Fruit fly (Drosophila melanogaster) Kc167 (cell line): ENCODE measurements around the gene erm.

Source experiments
- Myc ChIP-seq: fragments of >200 bp; optimal IDR thresholded peaks from 2 replicates; lab custom pipeline; 2017; ENCODE audit warnings: missing external identifiers
- Sin3A ChIP-seq: fragments of >200 bp; optimal IDR thresholded peaks from 2 replicates; lab custom pipeline; 2018; ENCODE audit warnings: missing external identifiers
- h ChIP-seq: fragments of >200 bp; optimal IDR thresholded peaks from 3 replicates; lab custom pipeline; 2018; ENCODE audit warnings: missing external identifiers
- insv ChIP-seq: fragments of >200 bp; optimal IDR thresholded peaks from 3 replicates; lab custom pipeline; 2018; ENCODE audit warnings: missing external identifiers
- psq ChIP-seq: fragments of >200 bp; optimal IDR thresholded peaks from 2 replicates; lab custom pipeline; 2017; ENCODE audit warnings: missing external identifiers
- ttk ChIP-seq: sonication (Bioruptor generic); optimal IDR thresholded peaks from 2 replicates; lab custom pipeline; 2017; ENCODE audit warnings: missing external identifiers

The erm gene

dm6 chr2L:1989278-1989918 is 19.2 kb upstream of the erm start:
- TF ChIP-seq ttk (lab: Kevin White, UChicago) (no peak), Sin3A (lab: Kevin White, UChicago) (no peak), h (lab: Kevin White, UChicago) (no peak), Myc (lab: Kevin White, UChicago) (no peak)

DNA sequence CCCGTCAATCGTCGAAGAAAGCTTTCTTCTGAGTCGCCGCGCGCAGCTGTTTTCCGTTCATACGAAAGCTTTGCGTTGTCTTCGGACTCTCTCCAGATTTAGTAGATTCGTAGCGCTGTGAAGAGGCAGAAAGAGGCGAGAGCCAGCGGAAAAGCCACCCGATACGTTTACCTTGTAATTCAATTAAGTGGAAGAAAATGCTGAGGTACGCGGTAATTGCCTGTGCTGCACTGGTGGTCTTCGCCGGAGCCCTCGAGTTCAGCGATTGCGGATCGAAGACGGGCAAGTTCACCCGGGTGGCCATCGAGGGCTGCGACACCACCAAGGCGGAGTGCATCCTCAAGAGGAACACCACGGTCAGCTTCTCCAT is 18.0 kb upstream of the erm start, which contains the start of gene Npc2a:
Npc2a (plus strand) TSS at position 99 of the 370 bp plus-strand sequence.
- TF ChIP-seq h (lab: Kevin White, UChicago) (no peak), psq (lab: Kevin White, UChicago) (no peak)

dm6 chr2L:1987434-1988191 is 17.5 kb upstream of the erm start, which contains the start of gene Got2:
TSS of gene Got2 (minus strand) at chr2L:1987758.
- no peak for TF ChIP-seq ttk (lab: Kevin White, UChicago)
- TF ChIP-seq Myc (lab: Kevin White, UChicago): no peak
- TF ChIP-seq psq (lab: Kevin White, UChicago): no peak
- TF ChIP-seq h (lab: Kevin White, UChicago): no peak
- TF ChIP-seq Sin3A (lab: Kevin White, UChicago): no peak
- no peak for TF ChIP-seq insv (lab: Kevin White, UChicago)

DNA sequence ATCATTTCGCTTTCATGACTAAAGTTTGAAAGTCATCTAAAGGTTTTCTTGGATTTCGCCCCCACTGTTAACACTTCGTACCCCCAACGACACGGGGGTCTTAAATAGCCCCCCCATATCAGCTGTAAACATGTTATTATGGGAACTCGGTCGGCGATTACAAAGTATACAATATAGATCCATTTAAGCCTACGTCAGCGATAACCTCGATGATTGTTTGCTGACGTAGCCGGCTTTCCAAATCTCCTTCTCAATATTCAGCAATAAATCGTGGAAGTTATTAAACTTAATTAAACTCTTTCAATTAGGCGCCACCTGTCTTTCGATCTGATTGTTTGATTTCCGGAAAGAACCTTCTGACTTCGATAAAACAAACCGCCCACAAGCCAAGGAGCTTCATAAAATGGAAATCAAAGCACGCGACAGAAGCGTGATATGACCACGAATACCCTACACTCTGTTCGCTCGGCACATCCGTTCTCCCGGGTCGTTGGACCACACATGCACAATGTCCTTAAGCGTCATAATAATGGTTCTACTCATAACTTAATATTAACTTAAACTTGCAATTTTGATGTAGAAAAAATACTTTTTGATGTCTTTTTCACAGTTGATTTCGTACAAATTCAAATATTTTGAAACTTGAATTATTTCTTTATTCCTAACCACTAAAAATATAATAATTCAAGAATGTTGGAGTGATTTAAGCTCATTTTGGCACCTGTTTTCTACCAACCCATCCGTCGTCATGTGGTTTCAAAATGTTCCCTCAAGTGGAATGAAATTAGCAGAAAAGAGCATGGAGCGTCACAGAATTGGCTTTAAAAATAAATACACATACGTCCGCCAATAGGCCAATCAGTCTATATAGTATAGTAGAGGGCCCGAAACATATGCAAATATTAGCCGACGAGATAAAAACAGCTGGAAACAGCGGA is 16.4 kb upstream of the erm start:
- no peak for TF ChIP-seq Sin3A (lab: Kevin White, UChicago)
- no peak for TF ChIP-seq h (lab: Kevin White, UChicago)

dm6 chr2L:1981726-1982367 is 11.7 kb upstream of the erm start, which contains the start of gene CG7289:
TSS of gene CG7289 (plus strand) at chr2L:1982217.
- no peak for TF ChIP-seq h (lab: Kevin White, UChicago)
- TF ChIP-seq psq (lab: Kevin White, UChicago): no peak
- TF ChIP-seq Myc (lab: Kevin White, UChicago): no peak
- no peak for TF ChIP-seq ttk (lab: Kevin White, UChicago)
- TF ChIP-seq Sin3A (lab: Kevin White, UChicago): no peak
- no peak for TF ChIP-seq insv (lab: Kevin White, UChicago)

DNA sequence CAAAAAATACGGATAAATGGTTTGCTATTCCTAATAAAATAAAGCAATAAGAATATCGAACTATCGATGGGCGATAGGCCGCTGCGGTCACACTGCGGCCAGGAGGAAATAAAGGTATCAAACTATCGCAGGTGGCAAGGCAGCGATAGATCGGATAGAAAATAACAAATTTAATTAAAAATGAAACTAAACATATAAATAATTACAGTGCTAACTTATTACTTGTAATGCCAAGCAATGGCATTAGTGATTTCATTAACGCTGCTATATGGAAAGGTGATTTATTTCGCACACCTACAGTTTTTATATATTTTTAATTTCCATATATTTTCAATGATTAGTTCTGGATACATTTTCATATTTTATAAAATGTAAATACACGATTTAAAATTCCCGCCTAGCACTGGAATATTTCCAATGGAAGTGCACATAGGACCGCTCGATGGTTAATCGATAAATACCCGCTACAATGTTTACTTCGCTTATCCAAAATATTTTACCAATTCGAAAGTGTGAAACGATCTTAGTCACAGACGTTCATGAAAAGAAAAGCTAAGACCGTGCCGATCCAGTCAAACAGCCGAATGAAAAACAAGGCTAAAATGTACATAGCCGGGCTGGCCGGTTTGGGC is 10.7 kb upstream of the erm start, which contains the start of the genes CG15356 and CG15362:
CG15356 (minus strand) TSS at position 48 of the 632 bp plus-strand sequence.
CG15362 (plus strand) TSS at position 469 of the 632 bp plus-strand sequence.
- TF ChIP-seq Sin3A (lab: Kevin White, UChicago) (no peak), h (lab: Kevin White, UChicago) (no peak), Myc (lab: Kevin White, UChicago) (no peak), insv (lab: Kevin White, UChicago) (no peak), ttk (lab: Kevin White, UChicago) (no peak), psq (lab: Kevin White, UChicago) (no peak)

DNA sequence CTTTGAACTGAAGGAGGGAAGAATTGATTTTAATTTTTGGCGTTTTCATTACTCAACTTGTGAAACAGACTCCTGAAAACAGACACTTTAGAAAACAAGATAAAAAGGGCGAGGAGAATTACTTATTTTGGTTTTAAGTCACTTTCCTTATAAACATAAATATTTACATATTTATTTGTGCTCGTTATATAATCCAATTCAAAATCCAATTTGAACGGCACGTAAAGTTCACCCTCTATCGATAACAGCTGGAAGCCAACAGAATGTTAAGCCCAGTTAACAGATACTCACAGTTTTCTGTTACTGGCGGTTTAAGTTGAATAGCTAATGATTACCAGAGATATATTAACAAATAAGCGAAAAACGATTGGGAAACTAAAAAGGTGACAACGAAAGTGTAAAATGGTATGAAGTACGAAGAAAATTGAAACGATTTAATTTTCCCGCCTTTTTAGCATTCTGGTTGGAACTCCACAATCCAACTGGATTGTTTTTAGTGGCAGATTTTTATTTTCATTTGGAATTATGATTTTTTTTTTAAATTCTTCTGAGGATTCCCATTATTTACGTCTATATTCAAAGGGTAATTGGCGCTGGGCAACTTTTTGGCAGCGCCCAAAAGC is 9.1 kb upstream of the erm start:
- TF ChIP-seq insv (lab: Kevin White, UChicago): no peak
- TF ChIP-seq Sin3A (lab: Kevin White, UChicago): no peak
- no peak for TF ChIP-seq psq (lab: Kevin White, UChicago)
- TF ChIP-seq Myc (lab: Kevin White, UChicago): no peak

DNA sequence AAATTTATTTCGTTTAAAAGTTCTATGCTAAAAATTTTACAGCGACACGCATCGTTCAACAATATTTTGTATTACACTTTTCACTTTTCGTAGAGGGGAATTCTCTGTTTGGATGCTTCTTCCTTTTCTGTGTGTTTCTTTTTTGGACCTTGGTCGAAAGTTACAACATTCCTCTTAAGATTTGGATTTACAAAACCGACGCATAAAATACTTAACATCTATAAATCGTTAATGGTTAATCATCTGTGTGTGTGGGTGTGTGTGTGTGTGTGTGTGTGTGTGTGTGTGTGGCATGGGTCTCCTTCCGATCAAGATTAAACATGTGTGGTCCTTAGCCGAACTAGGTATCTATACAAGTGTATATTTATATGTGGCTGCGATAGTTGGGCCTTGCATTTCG is 5.3 kb upstream of the erm start:
- TF ChIP-seq insv (lab: Kevin White, UChicago) (no peak), psq (lab: Kevin White, UChicago) (no peak), ttk (lab: Kevin White, UChicago) (no peak), Sin3A (lab: Kevin White, UChicago) (no peak), Myc (lab: Kevin White, UChicago) (no peak), h (lab: Kevin White, UChicago) (no peak)

- TF ChIP-seq Sin3A (lab: Kevin White, UChicago) (no peak), insv (lab: Kevin White, UChicago) (no peak), psq (lab: Kevin White, UChicago) (no peak), Myc (lab: Kevin White, UChicago) (no peak), ttk (lab: Kevin White, UChicago) (no peak), h (lab: Kevin White, UChicago) (no peak)
Observed at dm6 chr2L:1973957-1974356, 3.8 kb upstream of the erm start, which contains the start of gene Der-1. TSS of gene Der-1 (plus strand) at chr2L:1973957.
